Worm (Caenorhabditis elegans) whole organism, L1 larva: ENCODE data around the gene scl-21.
A peak's percentile ranks its signal among the peaks of the same experiment; 100 is the strongest.

Source experiments
- C04F5.9 ChIP-seq: sonication (generic microtip); optimal IDR thresholded peaks from 2 replicates; lab custom pipeline; 2016; ENCODE audit warnings: missing genetic modification characterization, missing compliant biosample characterization
- C34B4.2 ChIP-seq: sonication (generic microtip); optimal IDR thresholded peaks from 2 replicates; lab custom pipeline; 2017; ENCODE audit warnings: mild to moderate bottlenecking, missing genetic modification characterization, missing compliant biosample characterization
- aha-1 ChIP-seq: fragments of 150-350 bp; optimal IDR thresholded peaks from 2 replicates; lab custom pipeline; 2014; ENCODE audit warnings: missing biosample characterization, missing genetic modification characterization
- ama-1 ChIP-seq: fragments of 150-350 bp; optimal IDR thresholded peaks from 2 replicates; lab custom pipeline; 2014
- blmp-1 ChIP-seq: fragments of 150-350 bp; optimal IDR thresholded peaks from 2 replicates; lab custom pipeline; 2014; ENCODE audit warnings: missing biosample characterization, missing genetic modification characterization
- ceh-63 ChIP-seq: fragments of 200-800 bp; sonication (Bioruptor generic); optimal IDR thresholded peaks from 2 replicates; lab custom pipeline; 2018; ENCODE audit warnings: mild to moderate bottlenecking, missing genetic modification characterization, missing compliant biosample characterization
- ceh-88 ChIP-seq: fragments of 200-800 bp; sonication (Bioruptor generic); IDR thresholded peaks from 2 replicates; pipeline ENCODE4 v1.3.6; 2022; ENCODE audit warnings: missing genetic modification characterization, missing compliant biosample characterization
- ceh-90 ChIP-seq: sonication (generic microtip); optimal IDR thresholded peaks from 2 replicates; lab custom pipeline; 2016; ENCODE audit warnings: missing genetic modification characterization, missing compliant biosample characterization
- dpl-1 ChIP-seq, 3 experiments: fragments of 150-350 bp in 2 of 3; sonication (generic microtip) in 1 of 3; optimal IDR thresholded peaks; 2 replicates each; lab custom pipeline; 2014 to 2017; ENCODE audit warnings: missing biosample characterization in 3 of 3, missing genetic modification characterization in 3 of 3, missing genetic modification reagents in 3 of 3
- efl-3 ChIP-seq: fragments of 200-800 bp; sonication (Bioruptor generic); optimal IDR thresholded peaks from 2 replicates; lab custom pipeline; 2018; ENCODE audit warnings: mild to moderate bottlenecking, missing genetic modification characterization, missing compliant biosample characterization
- egl-13 ChIP-seq: sonication (generic microtip); optimal IDR thresholded peaks from 2 replicates; lab custom pipeline; 2016; ENCODE audit warnings: missing genotype, missing genetic modification reagents, missing genetic modification characterization, missing compliant biosample characterization
- egl-27 ChIP-seq, 2 experiments: fragments of 150-350 bp in 1 of 2; sonication (generic microtip); optimal IDR thresholded peaks; 3 replicates each; lab custom pipeline; 2017 to 2018; ENCODE audit warnings: missing biosample characterization in 2 of 2, missing genetic modification characterization in 2 of 2, missing genetic modification reagents in 2 of 2
- elt-3 ChIP-seq, 6 experiments: fragments of 150-350 bp in 1 of 6; sonication (generic microtip); optimal IDR thresholded peaks; 2 replicates each; lab custom pipeline; 2017 to 2018; ENCODE audit warnings: missing biosample characterization in 6 of 6, missing genetic modification characterization in 6 of 6, inconsistent platforms in 1 of 6
- ets-5 ChIP-seq: fragments of 200-800 bp; sonication (Bioruptor generic); IDR thresholded peaks from 2 replicates; pipeline ENCODE4 v1.3.6; 2022; ENCODE audit warnings: missing genetic modification characterization, missing compliant biosample characterization
- fkh-10 ChIP-seq: sonication (generic microtip); optimal IDR thresholded peaks from 2 replicates; lab custom pipeline; 2017; ENCODE audit warnings: missing biosample characterization, missing genetic modification reagents, missing genetic modification characterization
- fkh-4 ChIP-seq: sonication (generic microtip); optimal IDR thresholded peaks from 2 replicates; lab custom pipeline; 2016; ENCODE audit warnings: missing compliant biosample characterization, missing genetic modification characterization, borderline replicate concordance
- fkh-8 ChIP-seq: sonication (generic microtip); optimal IDR thresholded peaks from 2 replicates; lab custom pipeline; 2016; ENCODE audit warnings: mild to moderate bottlenecking, missing genetic modification characterization, missing compliant biosample characterization
- grh-1 ChIP-seq: fragments of 200-800 bp; sonication (Bioruptor generic); IDR thresholded peaks from 2 replicates; pipeline ENCODE4 v1.3.6; 2022; ENCODE audit warnings: missing genetic modification reagents, missing genetic modification characterization, missing compliant biosample characterization
- hlh-4 ChIP-seq: sonication (generic microtip); optimal IDR thresholded peaks from 2 replicates; lab custom pipeline; 2016; ENCODE audit warnings: mild to moderate bottlenecking, missing genetic modification characterization, missing compliant biosample characterization
- hpl-2 ChIP-seq: fragments of 150-350 bp; optimal IDR thresholded peaks from 2 replicates; lab custom pipeline; 2014; ENCODE audit warnings: missing biosample characterization, missing genetic modification reagents, missing genetic modification characterization
- jun-1 ChIP-seq: fragments of 150-350 bp; optimal IDR thresholded peaks from 2 replicates; lab custom pipeline; 2014; ENCODE audit warnings: missing biosample characterization, missing genetic modification reagents, missing genetic modification characterization
- lin-13 ChIP-seq: fragments of 150-350 bp; optimal IDR thresholded peaks from 2 replicates; lab custom pipeline; 2014; ENCODE audit warnings: missing biosample characterization, missing genetic modification reagents, missing genetic modification characterization
- lin-15B ChIP-seq: fragments of 150-350 bp; sonication (generic microtip); optimal IDR thresholded peaks from 3 replicates; lab custom pipeline; 2014; ENCODE audit warnings: missing biosample characterization, missing genetic modification characterization
- lin-35 ChIP-seq, 2 experiments: fragments of 150-350 bp; optimal IDR thresholded peaks; 2 replicates each; lab custom pipeline; 2014; ENCODE audit warnings: missing biosample characterization in 2 of 2, missing genetic modification characterization in 2 of 2, missing genetic modification reagents in 2 of 2
- lin-39 ChIP-seq: fragments of 150-350 bp; optimal IDR thresholded peaks from 2 replicates; lab custom pipeline; 2014; ENCODE audit warnings: missing biosample characterization, missing genetic modification reagents, missing genetic modification characterization
- lsy-2 ChIP-seq, 2 experiments: fragments of 150-350 bp; optimal IDR thresholded peaks; 2 replicates each; lab custom pipeline; 2014; ENCODE audit warnings: missing biosample characterization in 2 of 2, missing genetic modification characterization in 2 of 2
- mab-9 ChIP-seq: fragments of 200-800 bp; sonication (Bioruptor generic); IDR thresholded peaks from 2 replicates; pipeline ENCODE4 v1.3.6; 2022; ENCODE audit warnings: missing genetic modification reagents, missing genetic modification characterization, missing compliant biosample characterization
- mef-2 ChIP-seq: fragments of 150-350 bp; optimal IDR thresholded peaks from 2 replicates; lab custom pipeline; 2014; ENCODE audit warnings: missing biosample characterization, missing genetic modification characterization
- mep-1 ChIP-seq: fragments of 150-350 bp; optimal IDR thresholded peaks from 2 replicates; lab custom pipeline; 2014; ENCODE audit warnings: missing biosample characterization, missing genetic modification characterization
- nhr-11 ChIP-seq: fragments of 150-350 bp; optimal IDR thresholded peaks from 2 replicates; lab custom pipeline; 2014; ENCODE audit warnings: missing biosample characterization, missing genetic modification characterization
- nhr-237 ChIP-seq: fragments of 150-350 bp; optimal IDR thresholded peaks from 2 replicates; lab custom pipeline; 2014; ENCODE audit warnings: missing biosample characterization, missing genetic modification characterization
- nhr-28 ChIP-seq: fragments of 150-350 bp; optimal IDR thresholded peaks from 2 replicates; lab custom pipeline; 2014; ENCODE audit warnings: missing biosample characterization, missing genetic modification characterization
- nhr-71 ChIP-seq: sonication (generic microtip); optimal IDR thresholded peaks from 2 replicates; lab custom pipeline; 2016; ENCODE audit warnings: mild to moderate bottlenecking, missing genetic modification characterization, moderate library complexity, missing compliant biosample characterization
- nhr-76 ChIP-seq: sonication (generic microtip); optimal IDR thresholded peaks from 2 replicates; lab custom pipeline; 2017; ENCODE audit warnings: missing biosample characterization, missing genetic modification characterization
- nhr-84 ChIP-seq: sonication (generic microtip); optimal IDR thresholded peaks from 2 replicates; lab custom pipeline; 2017; ENCODE audit warnings: missing biosample characterization, missing genetic modification characterization
- nhr-85 ChIP-seq: sonication (generic microtip); peaks from one replicate; lab custom pipeline; 2016; ENCODE audit warnings: missing genetic modification characterization, inconsistent platforms, missing compliant biosample characterization
- pag-3 ChIP-seq: sonication (generic microtip); optimal IDR thresholded peaks from 2 replicates; lab custom pipeline; 2017; ENCODE audit warnings: missing genetic modification characterization, mild to moderate bottlenecking, missing compliant biosample characterization, antibody characterized with exemption, borderline replicate concordance; ENCODE audit not compliant: insufficient read depth
- rnt-1 ChIP-seq: sonication (generic microtip); optimal IDR thresholded peaks from 2 replicates; lab custom pipeline; 2016; ENCODE audit warnings: mild to moderate bottlenecking, missing genetic modification characterization, moderate library complexity, missing compliant biosample characterization
- skn-1 ChIP-seq: fragments of 150-350 bp; optimal IDR thresholded peaks from 2 replicates; lab custom pipeline; 2014; ENCODE audit warnings: missing biosample characterization, missing genetic modification characterization
- sox-4 ChIP-seq: sonication (generic microtip); optimal IDR thresholded peaks from 2 replicates; lab custom pipeline; 2016; ENCODE audit warnings: missing genetic modification characterization, missing compliant biosample characterization
- sup-37 ChIP-seq: fragments of 200-800 bp; sonication (Bioruptor generic); optimal IDR thresholded peaks from 2 replicates; lab custom pipeline; 2018; ENCODE audit warnings: mild to moderate bottlenecking, missing genetic modification characterization, missing compliant biosample characterization
- swsn-7 ChIP-seq: sonication (generic microtip); optimal IDR thresholded peaks from 2 replicates; lab custom pipeline; 2016; ENCODE audit warnings: missing genetic modification characterization, missing compliant biosample characterization
- unc-130 ChIP-seq: fragments of 150-350 bp; optimal IDR thresholded peaks from 2 replicates; lab custom pipeline; 2017; ENCODE audit warnings: missing biosample characterization, missing genetic modification characterization, inconsistent platforms
- vab-15 ChIP-seq: sonication (generic microtip); optimal IDR thresholded peaks from 2 replicates; lab custom pipeline; 2017; ENCODE audit warnings: missing genotype, mild to moderate bottlenecking, missing genetic modification characterization, missing compliant biosample characterization
- zag-1 ChIP-seq: fragments of 150-350 bp; optimal IDR thresholded peaks from 2 replicates; lab custom pipeline; 2014; ENCODE audit warnings: missing biosample characterization, missing genetic modification characterization
- zip-4 ChIP-seq: fragments of 200-800 bp; sonication (Bioruptor generic); optimal IDR thresholded peaks from 2 replicates; lab custom pipeline; 2018; ENCODE audit warnings: mild to moderate bottlenecking, missing genetic modification characterization, moderate library complexity, missing compliant biosample characterization
- ztf-11 ChIP-seq, 2 experiments: sonication (generic microtip); optimal IDR thresholded peaks; 2 replicates each; lab custom pipeline; 2016 to 2017; ENCODE audit warnings: missing genetic modification characterization in 2 of 2, missing biosample characterization in 1 of 2, missing compliant biosample characterization in 1 of 2
- ztf-4 ChIP-seq: fragments of 150-350 bp; optimal IDR thresholded peaks from 2 replicates; lab custom pipeline; 2014; ENCODE audit warnings: missing biosample characterization, missing genetic modification characterization

scl-21 gene

DNA sequence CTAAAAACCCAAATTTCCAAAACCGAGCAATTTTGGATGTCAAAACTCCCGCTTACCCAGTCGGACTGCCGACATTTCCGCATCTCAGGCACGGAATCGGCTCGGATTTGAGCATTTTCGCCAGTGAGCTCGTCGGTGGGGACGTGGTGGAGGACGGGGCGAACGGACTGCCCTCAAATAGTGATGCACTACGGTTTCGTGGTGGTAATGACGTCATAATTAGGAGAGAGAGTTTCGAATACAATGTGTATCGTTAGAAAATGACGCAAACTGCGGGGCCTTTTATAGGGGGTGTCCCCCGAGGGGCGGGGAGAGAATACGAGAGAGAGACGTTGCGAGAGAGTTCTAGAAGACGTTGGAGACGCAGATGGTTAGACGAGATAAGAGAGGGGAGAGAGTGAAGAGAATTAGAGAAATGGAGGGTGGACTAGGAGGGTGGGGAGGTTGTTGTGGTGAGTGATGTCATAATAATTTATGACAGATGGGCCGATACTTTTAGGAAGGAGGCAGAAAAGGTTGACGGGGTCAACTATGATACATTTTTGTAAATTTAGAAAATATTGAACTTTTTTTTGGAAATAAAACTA, 27.2 kb upstream of the scl-21 start (continued):
- TF ChIP-seq C34B4.2 (tag; lab: Kevin White, UChicago), result no peak
- TF ChIP-seq hpl-2 (GFP tag; lab: Kevin White, UChicago), result peak; percentile 41
- TF ChIP-seq sup-37, result no peak
- TF ChIP-seq fkh-4 (tag; lab: Kevin White, UChicago), result no peak
- peak; percentile 4 for TF ChIP-seq unc-130
- TF ChIP-seq lin-15B (tag; lab: Kevin White, UChicago), result no peak
- TF ChIP-seq ama-1 (lab: Kevin White, UChicago), result peak; percentile 90
- peak; percentile 80 to 88 for TF ChIP-seq egl-27 (tag; optimal IDR thresholded peaks at IDR 0.05; lab: Kevin White, UChicago)
- TF ChIP-seq ztf-4 (tag; lab: Kevin White, UChicago), result peak; percentile 93
- TF ChIP-seq zag-1, result peak; percentile 55
- TF ChIP-seq skn-1 (tag; lab: Kevin White, UChicago), result peak; percentile 48
- no peak for TF ChIP-seq ceh-90 (tag; lab: Kevin White, UChicago)
- no peak for TF ChIP-seq C04F5.9 (tag; lab: Kevin White, UChicago)
- TF ChIP-seq sox-4 (tag; lab: Kevin White, UChicago), result peak; percentile 43
- peak; percentile 92 for TF ChIP-seq mep-1 (tag; lab: Kevin White, UChicago)

DNA sequence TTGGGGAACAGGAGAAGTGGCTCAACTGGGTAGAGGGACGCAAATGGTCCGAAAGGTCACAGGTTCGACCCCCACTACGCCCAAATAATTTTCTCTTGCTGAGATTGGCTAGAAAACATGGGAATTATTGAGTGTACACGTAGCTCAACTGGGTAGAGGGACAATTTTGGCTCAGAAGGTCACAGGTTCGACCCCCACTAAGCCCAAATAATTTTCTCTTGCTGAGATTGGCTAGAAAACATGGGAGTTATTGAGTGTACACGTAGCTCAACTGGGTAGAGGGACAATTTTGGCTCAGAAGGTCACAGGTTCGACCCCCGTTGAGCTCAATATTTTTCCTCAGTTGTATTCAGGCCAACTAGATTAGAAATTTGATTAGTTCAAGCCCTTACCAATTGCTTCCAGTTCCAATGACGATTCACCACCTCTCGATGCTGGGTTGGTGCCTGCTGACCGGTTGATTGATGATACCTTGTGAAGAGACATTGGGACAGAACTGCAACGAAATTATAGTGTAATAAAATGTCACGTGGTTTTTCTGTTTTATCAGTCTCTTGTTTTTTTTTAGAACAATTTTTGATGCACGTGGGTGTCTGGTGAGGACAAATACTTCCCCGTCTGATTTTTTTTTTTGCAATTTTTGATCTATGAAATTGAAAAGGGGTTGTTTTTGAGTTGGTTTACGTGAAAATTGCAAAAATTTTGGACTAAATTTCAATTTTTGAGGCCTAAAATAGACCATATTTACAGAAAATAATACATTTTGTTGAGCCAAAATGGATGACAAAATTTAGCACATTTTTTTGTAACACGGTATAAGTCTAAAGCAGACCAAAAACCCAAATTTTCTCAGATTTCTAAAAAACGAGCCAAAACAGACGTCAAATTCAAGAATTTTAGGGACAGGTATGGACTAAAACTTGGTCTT, 26.1 kb upstream of the scl-21 start:
- TF ChIP-seq nhr-11, result no peak
- TF ChIP-seq lin-39 (tag; lab: Kevin White, UChicago), result peak; percentile 83
- no peak for TF ChIP-seq sox-4 (tag; lab: Kevin White, UChicago)
- no peak for TF ChIP-seq grh-1 (GFP tag; lab: Robert Waterston, UW)
- TF ChIP-seq lsy-2 (tag; optimal IDR thresholded peaks at IDR 0.05; lab: Kevin White, UChicago), result peak in 1 of 2 experiments; percentile 43
- TF ChIP-seq fkh-8 (tag; lab: Kevin White, UChicago), result no peak
- no peak for TF ChIP-seq fkh-10 (GFP tag; lab: Kevin White, UChicago)
- no peak for TF ChIP-seq zag-1
- peak; percentile 18 for TF ChIP-seq jun-1
- no peak for TF ChIP-seq egl-13 (tag; lab: Kevin White, UChicago)
- TF ChIP-seq blmp-1 (tag; lab: Kevin White, UChicago), result no peak
- no peak for TF ChIP-seq ceh-63 (GFP tag; lab: Kevin White, UChicago)
- no peak for TF ChIP-seq zip-4
- TF ChIP-seq hlh-4 (tag; lab: Kevin White, UChicago), result no peak
- TF ChIP-seq lin-15B (tag; lab: Kevin White, UChicago), result no peak
- peak; percentile 54 for TF ChIP-seq rnt-1 (tag; lab: Kevin White, UChicago)
- TF ChIP-seq ama-1 (lab: Kevin White, UChicago), result no peak
- no peak for TF ChIP-seq ceh-90 (tag; lab: Kevin White, UChicago)
- TF ChIP-seq lin-13 (GFP tag; lab: Kevin White, UChicago), result peak; percentile 33
- no peak for TF ChIP-seq nhr-237
- peak in 1 of 3 experiments; percentile 35 for TF ChIP-seq dpl-1 (GFP tag; optimal IDR thresholded peaks at IDR 0.05; lab: Kevin White, UChicago)
- TF ChIP-seq nhr-71 (tag; lab: Kevin White, UChicago), result peak; percentile 83
- TF ChIP-seq ceh-88 (GFP tag; lab: Robert Waterston, UW), result no peak
- TF ChIP-seq ztf-11 (tag; optimal IDR thresholded peaks at IDR 0.05; lab: Kevin White, UChicago), result no peak
- TF ChIP-seq mef-2 (tag; lab: Kevin White, UChicago), result peak; percentile 11
- TF ChIP-seq nhr-85, result peak; percentile 92
- TF ChIP-seq mab-9 (GFP tag; lab: Robert Waterston, UW), result no peak
- TF ChIP-seq swsn-7 (tag; lab: Kevin White, UChicago), result no peak
- peak; percentile 83 for TF ChIP-seq vab-15 (tag; lab: Kevin White, UChicago)
- peak in 2 of 6 experiments; percentile 7 to 8 for TF ChIP-seq elt-3 (tag; optimal IDR thresholded peaks at IDR 0.05; lab: Kevin White, UChicago)
- no peak for TF ChIP-seq nhr-84 (tag; lab: Kevin White, UChicago)
- TF ChIP-seq pag-3 (tag; lab: Kevin White, UChicago), result peak; percentile 26
- TF ChIP-seq nhr-28 (tag; lab: Kevin White, UChicago), result no peak
- no peak for TF ChIP-seq aha-1
- TF ChIP-seq ets-5, result no peak
- TF ChIP-seq efl-3 (GFP tag; lab: Kevin White, UChicago), result no peak
- TF ChIP-seq nhr-76 (tag; lab: Kevin White, UChicago), result no peak
- TF ChIP-seq lin-35 (GFP tag; optimal IDR thresholded peaks at IDR 0.05; lab: Kevin White, UChicago), result peak in 1 of 2 experiments; percentile 45
- TF ChIP-seq C04F5.9 (tag; lab: Kevin White, UChicago), result no peak
